Worm (Caenorhabditis elegans) whole organism, young adult: ENCODE measurements around the gene Y69A2AR.31.

Source experiments
- B0019.2 ChIP-seq: fragments of 200-800 bp; sonication (Bioruptor generic); conservative IDR thresholded peaks from 2 replicates; pipeline ENCODE4 v1.3.6; 2022; ENCODE audit warnings: missing genetic modification reagents, missing genetic modification characterization, missing compliant biosample characterization
- C17E4.6 ChIP-seq: fragments of 200-800 bp; sonication (Bioruptor generic); IDR thresholded peaks from 2 replicates; pipeline ENCODE4 v1.3.6; 2022; ENCODE audit warnings: missing genetic modification reagents, missing genetic modification characterization, missing compliant biosample characterization
- D2030.7 ChIP-seq: fragments of 200-800 bp; sonication (Bioruptor generic); IDR thresholded peaks from 2 replicates; pipeline ENCODE4 v1.3.6; 2022; ENCODE audit warnings: missing genetic modification reagents, missing genetic modification characterization, missing compliant biosample characterization
- F55B11.4 ChIP-seq: sonication (generic microtip); optimal IDR thresholded peaks from 2 replicates; lab custom pipeline; 2016; ENCODE audit warnings: missing compliant biosample characterization, missing genetic modification characterization, borderline replicate concordance; ENCODE audit not compliant: insufficient read depth
- F57A8.1 ChIP-seq: fragments of 200-800 bp; sonication (Bioruptor generic); optimal IDR thresholded peaks from 2 replicates; lab custom pipeline; 2018; ENCODE audit warnings: mild to moderate bottlenecking, missing genetic modification characterization, moderate library complexity, missing compliant biosample characterization
- K11D2.4 ChIP-seq: fragments of 200-800 bp; sonication (Bioruptor generic); IDR thresholded peaks from 2 replicates; pipeline ENCODE4 v1.3.6; 2022; ENCODE audit warnings: missing genetic modification reagents, missing genetic modification characterization, missing compliant biosample characterization
- T26A5.8 ChIP-seq: sonication (generic microtip); optimal IDR thresholded peaks from 2 replicates; lab custom pipeline; 2016; ENCODE audit warnings: missing genetic modification characterization, missing compliant biosample characterization
- Y53F4B.3 ChIP-seq: fragments of 200-800 bp; sonication (Bioruptor generic); IDR thresholded peaks from 2 replicates; pipeline ENCODE4 v1.3.6; 2022; ENCODE audit warnings: missing genetic modification reagents, missing genetic modification characterization, missing compliant biosample characterization
- Y53G8AR.9 ChIP-seq: fragments of 200-800 bp; sonication (Bioruptor generic); conservative IDR thresholded peaks from 2 replicates; pipeline ENCODE4 v1.3.6; 2022; ENCODE audit warnings: missing genetic modification reagents, missing genetic modification characterization, missing compliant biosample characterization
- Y67H2A.10 ChIP-seq: fragments of 200-800 bp; sonication (Bioruptor generic); conservative IDR thresholded peaks from 2 replicates; pipeline ENCODE4 v1.3.6; 2022; ENCODE audit warnings: missing genetic modification reagents, missing genetic modification characterization, missing compliant biosample characterization
- Y95B8A.8 ChIP-seq: fragments of 200-800 bp; sonication (Bioruptor generic); IDR thresholded peaks from 2 replicates; pipeline ENCODE4 v1.3.6; 2022; ENCODE audit warnings: missing genetic modification reagents, missing genetic modification characterization, missing compliant biosample characterization
- aptf-3 ChIP-seq: fragments of 200-800 bp; sonication (Bioruptor generic); IDR thresholded peaks from 2 replicates; pipeline ENCODE4 v1.3.6; 2022; ENCODE audit warnings: missing genetic modification characterization, missing compliant biosample characterization
- attf-3 ChIP-seq: fragments of 200-800 bp; sonication (Bioruptor generic); conservative IDR thresholded peaks from 2 replicates; pipeline ENCODE4 v1.3.6; 2022; ENCODE audit warnings: missing genetic modification reagents, missing genetic modification characterization, missing compliant biosample characterization
- cebp-1 ChIP-seq, 2 experiments: fragments of 200-800 bp in 1 of 2; sonication (Bioruptor generic) in 1 of 2; sonication (generic microtip) in 1 of 2; IDR thresholded peaks in 1 of 2; optimal IDR thresholded peaks in 1 of 2; 2 replicates each; pipeline versions ENCODE4 v1.3.6 to Lab custom; 2017 to 2022; ENCODE audit warnings: missing compliant biosample characterization in 2 of 2, missing genetic modification characterization in 2 of 2, mild to moderate bottlenecking in 1 of 2, missing genetic modification reagents in 1 of 2, moderate library complexity in 1 of 2
- ceh-100 ChIP-seq: fragments of 200-800 bp; sonication (Bioruptor generic); IDR thresholded peaks from 2 replicates; pipeline ENCODE4 v1.3.6; 2022; ENCODE audit warnings: missing genetic modification reagents, missing genetic modification characterization, missing compliant biosample characterization
- ceh-27 ChIP-seq: fragments of 200-800 bp; sonication (Bioruptor generic); optimal IDR thresholded peaks from 2 replicates; lab custom pipeline; 2018; ENCODE audit warnings: mild to moderate bottlenecking, missing genetic modification characterization, moderate library complexity, missing compliant biosample characterization
- chd-7 ChIP-seq: sonication (generic microtip); optimal IDR thresholded peaks from 2 replicates; lab custom pipeline; 2016; ENCODE audit warnings: mild to moderate bottlenecking, missing genetic modification characterization, moderate library complexity, missing compliant biosample characterization
- die-1 ChIP-seq: sonication (generic microtip); optimal IDR thresholded peaks from 2 replicates; lab custom pipeline; 2016; ENCODE audit warnings: missing genotype, mild to moderate bottlenecking, missing genetic modification characterization, missing compliant biosample characterization
- dox-1 ChIP-seq: fragments of 200-800 bp; sonication (Bioruptor generic); IDR thresholded peaks from 2 replicates; pipeline ENCODE4 v1.3.6; 2022; ENCODE audit warnings: missing genetic modification reagents, missing genetic modification characterization, missing compliant biosample characterization
- efl-1 ChIP-seq: fragments of 150-350 bp; optimal IDR thresholded peaks from 2 replicates; lab custom pipeline; 2014; ENCODE audit warnings: missing biosample characterization, missing genetic modification reagents, missing genetic modification characterization
- egl-18 ChIP-seq: fragments of 200-800 bp; sonication (Bioruptor generic); IDR thresholded peaks from 2 replicates; pipeline ENCODE4 v1.3.6; 2022; ENCODE audit warnings: missing genetic modification reagents, missing genetic modification characterization, missing compliant biosample characterization
- egl-44 ChIP-seq: fragments of 200-800 bp; sonication (Bioruptor generic); IDR thresholded peaks from 2 replicates; pipeline ENCODE4 v1.3.6; 2022; ENCODE audit warnings: missing genetic modification reagents, missing genetic modification characterization, missing compliant biosample characterization
- egrh-3 ChIP-seq: fragments of 200-800 bp; sonication (Bioruptor generic); IDR thresholded peaks from 2 replicates; pipeline ENCODE4 v1.3.6; 2022; ENCODE audit warnings: missing genetic modification reagents, missing genetic modification characterization, missing compliant biosample characterization
- hmg-1.2 ChIP-seq: fragments of 200-800 bp; sonication (Bioruptor generic); IDR thresholded peaks from 2 replicates; pipeline ENCODE4 v1.3.6; 2022; ENCODE audit warnings: missing genetic modification reagents, missing genetic modification characterization, missing compliant biosample characterization
- let-607 ChIP-seq, 2 experiments: fragments of 200-800 bp in 1 of 2; sonication (Bioruptor generic) in 1 of 2; sonication (generic microtip) in 1 of 2; optimal IDR thresholded peaks; 2 replicates each; lab custom pipeline; 2016 to 2018; ENCODE audit warnings: mild to moderate bottlenecking in 2 of 2, missing compliant biosample characterization in 2 of 2, missing genetic modification characterization in 2 of 2, moderate library complexity in 2 of 2, missing genotype in 1 of 2
- lsl-1 ChIP-seq: fragments of 200-800 bp; sonication (Bioruptor generic); optimal IDR thresholded peaks from 2 replicates; lab custom pipeline; 2018; ENCODE audit warnings: mild to moderate bottlenecking, missing genetic modification characterization, moderate library complexity, missing compliant biosample characterization
- mcd-1 ChIP-seq: fragments of 200-800 bp; sonication (Bioruptor generic); IDR thresholded peaks from 2 replicates; pipeline ENCODE4 v1.3.6; 2022; ENCODE audit warnings: missing genetic modification reagents, missing genetic modification characterization, missing compliant biosample characterization
- mes-4 ChIP-seq: sonication (generic microtip); optimal IDR thresholded peaks from 2 replicates; lab custom pipeline; 2016; ENCODE audit warnings: missing genotype, missing genetic modification characterization, missing compliant biosample characterization
- nfyb-1 ChIP-seq: fragments of 200-800 bp; sonication (Bioruptor generic); IDR thresholded peaks from 2 replicates; pipeline ENCODE4 v1.3.6; 2022; ENCODE audit warnings: missing genetic modification reagents, missing genetic modification characterization, missing compliant biosample characterization
- sea-2 ChIP-seq: fragments of 200-800 bp; sonication (Bioruptor generic); IDR thresholded peaks from 2 replicates; pipeline ENCODE4 v1.3.6; 2022; ENCODE audit warnings: missing genetic modification characterization, missing compliant biosample characterization
- snpc-1.1 ChIP-seq: sonication (generic microtip); optimal IDR thresholded peaks from 2 replicates; lab custom pipeline; 2017; ENCODE audit warnings: missing genetic modification characterization, mild to moderate bottlenecking, missing compliant biosample characterization, antibody characterized with exemption, moderate library complexity, missing genotype, missing genetic modification reagents; ENCODE audit not compliant: insufficient read depth
- snpc-4 ChIP-seq, 5 experiments: fragments of 150-350 bp in 1 of 5; sonication (generic microtip) in 4 of 5; optimal IDR thresholded peaks; 2 replicates each; lab custom pipeline; 2014 to 2018; ENCODE audit warnings: missing genetic modification characterization in 5 of 5, missing biosample characterization in 3 of 5, antibody characterized with exemption in 2 of 5, mild to moderate bottlenecking in 2 of 5, missing compliant biosample characterization in 2 of 5, missing genotype in 2 of 5, moderate library complexity in 2 of 5, missing genetic modification reagents in 1 of 5
- somi-1 ChIP-seq: fragments of 200-800 bp; sonication (Bioruptor generic); optimal IDR thresholded peaks from 2 replicates; lab custom pipeline; 2018; ENCODE audit warnings: mild to moderate bottlenecking, missing genetic modification characterization, missing compliant biosample characterization
- tbp1 ChIP-seq: fragments of 200-800 bp; sonication (Bioruptor generic); optimal IDR thresholded peaks from 2 replicates; lab custom pipeline; 2018; ENCODE audit warnings: mild to moderate bottlenecking, missing genetic modification characterization, missing compliant biosample characterization
- unc-130 ChIP-seq: sonication (generic microtip); optimal IDR thresholded peaks from 2 replicates; lab custom pipeline; 2016; ENCODE audit warnings: missing genetic modification reagents, missing genetic modification characterization, missing compliant biosample characterization
- xnd-1 ChIP-seq: sonication (generic microtip); optimal IDR thresholded peaks from 2 replicates; lab custom pipeline; 2016; ENCODE audit warnings: missing genotype, missing genetic modification reagents, missing genetic modification characterization, missing compliant biosample characterization
- zfh-2 ChIP-seq: fragments of 200-800 bp; sonication (Bioruptor generic); conservative IDR thresholded peaks from 2 replicates; pipeline ENCODE4 v1.3.6; 2022; ENCODE audit warnings: missing genetic modification reagents, missing genetic modification characterization, missing compliant biosample characterization
- ztf-18 ChIP-seq: sonication (generic microtip); optimal IDR thresholded peaks from 2 replicates; lab custom pipeline; 2016; ENCODE audit warnings: missing genotype, mild to moderate bottlenecking, missing genetic modification characterization, missing compliant biosample characterization

Y69A2AR.31 gene

DNA sequence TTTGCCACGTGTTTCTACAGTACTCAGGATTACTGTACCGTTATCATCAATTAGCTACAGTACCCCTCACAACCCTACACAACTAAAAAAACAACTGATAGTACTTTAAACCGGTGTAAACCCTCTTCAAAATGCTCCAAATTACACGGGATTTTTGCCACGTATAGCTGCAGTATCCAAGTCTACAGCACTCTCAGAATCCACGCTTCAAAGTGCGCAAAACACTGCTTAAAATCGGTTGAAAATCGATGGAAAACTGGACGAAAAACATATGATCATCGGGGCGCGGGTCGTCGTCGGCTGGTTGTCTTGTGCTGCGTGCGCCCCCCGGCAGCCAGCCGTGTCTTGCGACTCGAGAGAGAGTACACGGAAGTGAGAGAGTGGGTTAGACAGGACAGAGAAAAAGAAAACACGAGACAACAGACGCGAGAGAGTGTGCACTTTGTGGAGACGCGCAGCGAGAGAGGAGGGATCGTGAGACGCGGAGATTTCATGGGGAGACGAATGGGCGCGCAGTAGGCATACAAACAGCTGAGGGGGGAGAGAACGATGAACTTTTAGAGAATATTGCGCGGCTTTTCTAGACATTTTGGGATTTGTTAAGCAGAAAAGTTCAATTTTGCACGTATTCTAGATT is 44.6 kb upstream of the Y69A2AR.31 start (continued):
- TF ChIP-seq unc-130 (GFP tag; lab: Kevin White, UChicago) (no peak), die-1 (tag; lab: Kevin White, UChicago) (peak; percentile 5), D2030.7 (no peak), dox-1 (GFP tag; lab: Robert Waterston, UW) (peak; percentile 82), snpc-1.1 (tag; lab: Kevin White, UChicago) (no peak), aptf-3 (GFP tag; lab: Robert Waterston, UW) (no peak), T26A5.8 (no peak), let-607 (tag; optimal IDR thresholded peaks at IDR 0.05; lab: Kevin White, UChicago) (peak in 1 of 2 experiments; percentile 58), F55B11.4 (tag; lab: Kevin White, UChicago) (no peak), nfyb-1 (GFP tag; lab: Robert Waterston, UW) (peak; percentile 78), chd-7 (tag; lab: Kevin White, UChicago) (peak; percentile 71), ceh-100 (no peak), Y53F4B.3 (GFP tag; lab: Robert Waterston, UW) (no peak), sea-2 (GFP tag; lab: Robert Waterston, UW) (no peak), Y53G8AR.9 (GFP tag; lab: Robert Waterston, UW) (0 out of 2 replicates have a peak, but pooled peaks have one; percentile 63), Y95B8A.8 (GFP tag; lab: Robert Waterston, UW) (0 out of 2 replicates have a peak, but pooled peaks have one; percentile 59), F57A8.1 (GFP tag; lab: Kevin White, UChicago) (no peak), mes-4 (tag; lab: Kevin White, UChicago) (no peak), Y67H2A.10 (peak; percentile 55; the same call in 1 of the 2 replicates), xnd-1 (tag; lab: Kevin White, UChicago) (no peak), ceh-27 (GFP tag; lab: Kevin White, UChicago) (peak; percentile 82), tbp1 (peak; percentile 48)

ce11 chrIV:2707012-2707411 is 43.2 kb upstream of the Y69A2AR.31 start, which contains the start of gene ubc-8:
Gene ubc-8 (minus strand): TSS chrIV:2707238.
- TF ChIP-seq hmg-1.2 (GFP tag; lab: Robert Waterston, UW) (no peak), snpc-1.1 (tag; lab: Kevin White, UChicago) (no peak), F55B11.4 (tag; lab: Kevin White, UChicago) (no peak), unc-130 (GFP tag; lab: Kevin White, UChicago) (no peak)

- TF ChIP-seq egrh-3 (GFP tag; lab: Robert Waterston, UW) (no peak), zfh-2 (GFP tag; lab: Robert Waterston, UW) (no peak)
- TF ChIP-seq, all 124 proteins: peak for 0
Observed at ce11 chrIV:2705675-2706074, 41.9 kb upstream of the Y69A2AR.31 start.

ce11 chrIV:2703927-2704401 is 40.2 kb upstream of the Y69A2AR.31 start, which contains the start of gene Y94H6A.5:
Gene Y94H6A.5 (minus strand): TSS chrIV:2703977.
- peak; percentile 52; the same call in 1 of the 2 replicates for TF ChIP-seq B0019.2 (GFP tag; lab: Robert Waterston, UW)
- TF ChIP-seq chd-7 (tag; lab: Kevin White, UChicago): no peak
- peak; percentile 26 for TF ChIP-seq ztf-18 (tag; lab: Kevin White, UChicago)
- no peak for TF ChIP-seq egl-18 (GFP tag; lab: Robert Waterston, UW)
- no peak for TF ChIP-seq K11D2.4 (GFP tag; lab: Robert Waterston, UW)
- no peak for TF ChIP-seq Y53G8AR.9 (GFP tag; lab: Robert Waterston, UW)
- no peak for TF ChIP-seq snpc-4 (GFP tag; optimal IDR thresholded peaks at IDR 0.05; lab: Kevin White, UChicago)
- TF ChIP-seq snpc-4 (tag; optimal IDR thresholded peaks at IDR 0.05; lab: Kevin White, UChicago): peak in 1 of 4 experiments; percentile 18
- TF ChIP-seq D2030.7: peak; percentile 26; the same call in 1 of the 2 replicates
- TF ChIP-seq lsl-1 (GFP tag; lab: Kevin White, UChicago): peak; percentile 72
- no peak for TF ChIP-seq C17E4.6 (GFP tag; lab: Robert Waterston, UW)
- TF ChIP-seq aptf-3 (GFP tag; lab: Robert Waterston, UW): no peak
- 0 out of 2 replicates have a peak, but pooled peaks have one; percentile 27 for TF ChIP-seq cebp-1 (GFP tag; IDR thresholded peaks at IDR 0.05; lab: Robert Waterston, UW)
- peak; percentile 60 for TF ChIP-seq cebp-1 (tag; optimal IDR thresholded peaks at IDR 0.05; lab: Kevin White, UChicago)
- 0 out of 2 replicates have a peak, but pooled peaks have one; percentile 21 for TF ChIP-seq attf-3
- TF ChIP-seq efl-1 (GFP tag; lab: Kevin White, UChicago): peak; percentile 15
- TF ChIP-seq somi-1 (GFP tag; lab: Kevin White, UChicago): no peak
- 0 out of 2 replicates have a peak, but pooled peaks have one; percentile 13 for TF ChIP-seq sea-2 (GFP tag; lab: Robert Waterston, UW)
- TF ChIP-seq mcd-1 (GFP tag; lab: Robert Waterston, UW): peak; percentile 57; the same call in 1 of the 2 replicates
- TF ChIP-seq egl-44 (GFP tag; lab: Robert Waterston, UW): no peak
